Worm (Caenorhabditis elegans) whole organism, mixed stage, embryonic: Measurements from ENCODE around the gene his-24.
"Not testable (repeated sequence)": the region's sequence is repeated elsewhere in the genome, so short reads cannot be mapped to it uniquely, and the experiment has no call there.

Experiments used
- M03D4.4 ChIP-seq: sonication (generic microtip); optimal IDR thresholded peaks from 2 replicates; lab custom pipeline; 2017; ENCODE audit warnings: mild to moderate bottlenecking, missing genetic modification characterization, missing compliant biosample characterization
- bed-3 ChIP-seq: fragments of 200-800 bp; sonication (Bioruptor generic); optimal IDR thresholded peaks from 3 replicates; lab custom pipeline; 2018; ENCODE audit warnings: mild to moderate bottlenecking, missing genetic modification characterization, moderate library complexity, missing compliant biosample characterization
- blmp-1 ChIP-seq: fragments of 150-350 bp; optimal IDR thresholded peaks from 2 replicates; lab custom pipeline; 2014; ENCODE audit warnings: missing biosample characterization, missing genetic modification characterization
- ceh-39 ChIP-seq: fragments of 150-350 bp; optimal IDR thresholded peaks from 2 replicates; lab custom pipeline; 2014; ENCODE audit warnings: missing biosample characterization, missing genetic modification characterization
- ceh-43 ChIP-seq: fragments of 200-800 bp; sonication (Bioruptor generic); optimal IDR thresholded peaks from 2 replicates; lab custom pipeline; 2018; ENCODE audit warnings: mild to moderate bottlenecking, missing genetic modification characterization, moderate library complexity, missing compliant biosample characterization
- ceh-83 ChIP-seq: fragments of 200-800 bp; sonication (Bioruptor generic); optimal IDR thresholded peaks from 2 replicates; lab custom pipeline; 2018; ENCODE audit warnings: mild to moderate bottlenecking, missing genetic modification characterization, missing compliant biosample characterization
- ces-1 ChIP-seq: fragments of 150-350 bp; optimal IDR thresholded peaks from 2 replicates; lab custom pipeline; 2014; ENCODE audit warnings: missing biosample characterization, missing genetic modification reagents, missing genetic modification characterization
- cnd-1 ChIP-seq: fragments of 200-800 bp; sonication (Bioruptor generic); optimal IDR thresholded peaks from 2 replicates; lab custom pipeline; 2018; ENCODE audit warnings: mild to moderate bottlenecking, missing genetic modification characterization, missing compliant biosample characterization
- drap-1 ChIP-seq: fragments of 200-800 bp; sonication (Bioruptor generic); optimal IDR thresholded peaks from 3 replicates; lab custom pipeline; 2018; ENCODE audit warnings: mild to moderate bottlenecking, missing genetic modification characterization, missing compliant biosample characterization
- elt-1 ChIP-seq: sonication (generic microtip); optimal IDR thresholded peaks from 2 replicates; lab custom pipeline; 2017; ENCODE audit warnings: missing genetic modification characterization, mild to moderate bottlenecking, missing compliant biosample characterization, antibody characterized with exemption, moderate library complexity, borderline replicate concordance; ENCODE audit not compliant: insufficient read depth
- elt-3 ChIP-seq: fragments of 150-350 bp; optimal IDR thresholded peaks from 2 replicates; lab custom pipeline; 2014; ENCODE audit warnings: missing biosample characterization, missing genetic modification characterization
- flh-1 ChIP-seq: fragments of 200-800 bp; sonication (Bioruptor generic); optimal IDR thresholded peaks from 2 replicates; lab custom pipeline; 2018; ENCODE audit warnings: mild to moderate bottlenecking, missing genetic modification characterization, moderate library complexity, missing compliant biosample characterization
- ham-2 ChIP-seq: fragments of 200-800 bp; sonication (Bioruptor generic); optimal IDR thresholded peaks from 2 replicates; lab custom pipeline; 2018; ENCODE audit warnings: mild to moderate bottlenecking, missing genetic modification characterization, missing compliant biosample characterization
- hlh-1 ChIP-seq: fragments of 150-350 bp; optimal IDR thresholded peaks from 2 replicates; lab custom pipeline; 2014; ENCODE audit warnings: missing biosample characterization, missing genetic modification reagents, missing genetic modification characterization
- lin-13 ChIP-seq: fragments of 150-350 bp; optimal IDR thresholded peaks from 2 replicates; lab custom pipeline; 2014; ENCODE audit warnings: missing biosample characterization, missing genetic modification characterization
- lin-32 ChIP-seq: fragments of 200-800 bp; sonication (Bioruptor generic); optimal IDR thresholded peaks from 2 replicates; lab custom pipeline; 2018; ENCODE audit warnings: mild to moderate bottlenecking, missing genetic modification characterization, missing compliant biosample characterization
- lsy-2 ChIP-seq: fragments of 150-350 bp; optimal IDR thresholded peaks from 2 replicates; lab custom pipeline; 2014; ENCODE audit warnings: missing biosample characterization, missing genetic modification characterization
- mab-5 ChIP-seq: fragments of 150-350 bp; optimal IDR thresholded peaks from 2 replicates; lab custom pipeline; 2014; ENCODE audit warnings: missing biosample characterization, missing genetic modification characterization
- mep-1 ChIP-seq: fragments of 150-350 bp; optimal IDR thresholded peaks from 2 replicates; lab custom pipeline; 2017; ENCODE audit warnings: missing biosample characterization, missing genetic modification reagents, missing genetic modification characterization, inconsistent platforms
- mls-2 ChIP-seq: sonication (generic microtip); optimal IDR thresholded peaks from 2 replicates; lab custom pipeline; 2016; ENCODE audit warnings: mild to moderate bottlenecking, missing genetic modification characterization, moderate library complexity, missing compliant biosample characterization
- nhr-12 ChIP-seq: fragments of 150-350 bp; optimal IDR thresholded peaks from 2 replicates; lab custom pipeline; 2014; ENCODE audit warnings: missing biosample characterization, missing genetic modification characterization
- nhr-2 ChIP-seq: fragments of 150-350 bp; optimal IDR thresholded peaks from 2 replicates; lab custom pipeline; 2014; ENCODE audit warnings: missing biosample characterization, missing genetic modification characterization
- nhr-237 ChIP-seq: fragments of 150-350 bp; optimal IDR thresholded peaks from 2 replicates; lab custom pipeline; 2014; ENCODE audit warnings: missing biosample characterization, missing genetic modification characterization
- nhr-28 ChIP-seq: fragments of 150-350 bp; optimal IDR thresholded peaks from 2 replicates; lab custom pipeline; 2014; ENCODE audit warnings: missing biosample characterization, missing genetic modification characterization
- nhr-76 ChIP-seq: sonication (generic microtip); optimal IDR thresholded peaks from 2 replicates; lab custom pipeline; 2017; ENCODE audit warnings: missing biosample characterization, missing genetic modification characterization
- pha-4 ChIP-seq: fragments of 150-350 bp; optimal IDR thresholded peaks from 2 replicates; lab custom pipeline; 2018; ENCODE audit warnings: missing biosample characterization, missing genetic modification reagents, missing genetic modification characterization
- sem-2 ChIP-seq: fragments of 200-800 bp; sonication (Bioruptor generic); optimal IDR thresholded peaks from 2 replicates; lab custom pipeline; 2018; ENCODE audit warnings: mild to moderate bottlenecking, missing genetic modification characterization, missing compliant biosample characterization
- snpc-4 ChIP-seq: fragments of 150-350 bp; optimal IDR thresholded peaks from 2 replicates; lab custom pipeline; 2014; ENCODE audit warnings: missing biosample characterization, missing genetic modification characterization
- sptf-1 ChIP-seq: sonication (generic microtip); optimal IDR thresholded peaks from 2 replicates; lab custom pipeline; 2017; ENCODE audit warnings: mild to moderate bottlenecking, missing genetic modification characterization, moderate library complexity, missing compliant biosample characterization
- tbx-8 ChIP-seq: fragments of 200-800 bp; sonication (Bioruptor generic); optimal IDR thresholded peaks from 2 replicates; lab custom pipeline; 2018; ENCODE audit warnings: mild to moderate bottlenecking, missing genetic modification characterization, moderate library complexity, missing compliant biosample characterization
- unc-120 ChIP-seq: sonication (generic microtip); optimal IDR thresholded peaks from 2 replicates; lab custom pipeline; 2017; ENCODE audit warnings: missing genetic modification characterization, missing compliant biosample characterization; ENCODE audit not compliant: poor library complexity, severe bottlenecking
- unc-39 ChIP-seq: fragments of 150-350 bp; optimal IDR thresholded peaks from 2 replicates; lab custom pipeline; 2014; ENCODE audit warnings: missing biosample characterization, missing genetic modification characterization
- unc-62 ChIP-seq: fragments of 150-350 bp; optimal IDR thresholded peaks from 2 replicates; lab custom pipeline; 2014; ENCODE audit warnings: missing biosample characterization, missing genetic modification reagents, missing genetic modification characterization
- zip-8 ChIP-seq: fragments of 150-350 bp; optimal IDR thresholded peaks from 2 replicates; lab custom pipeline; 2014; ENCODE audit warnings: missing biosample characterization, missing genetic modification characterization
- ztf-11 ChIP-seq: fragments of 150-350 bp; optimal IDR thresholded peaks from 2 replicates; lab custom pipeline; 2014; ENCODE audit warnings: missing biosample characterization, missing genetic modification characterization

Gene his-24

ce11 chrX:14520463-14520862 is 30.6 kb downstream of the his-24 start, which contains the start of gene D1025.1:
Gene D1025.1, plus strand, starts transcription at chrX:14520763.
- no peak for TF ChIP-seq lin-32 (GFP tag; lab: Kevin White, UChicago)
- no peak for TF ChIP-seq M03D4.4
- TF ChIP-seq zip-8 (tag; lab: Kevin White, UChicago) = no peak
- no peak for TF ChIP-seq elt-3 (tag; lab: Kevin White, UChicago)
- TF ChIP-seq tbx-8 = no peak
- no peak for TF ChIP-seq ztf-11 (tag; lab: Kevin White, UChicago)
- TF ChIP-seq nhr-2 (tag; lab: Kevin White, UChicago) = no peak
- no peak for TF ChIP-seq sem-2 (GFP tag; lab: Kevin White, UChicago)
- no peak for TF ChIP-seq ceh-83
- TF ChIP-seq sptf-1 (tag; lab: Kevin White, UChicago) = no peak

ce11 chrX:14523275-14523674 is 33.4 kb downstream of the his-24 start, which contains the start of gene nspc-16:
Gene nspc-16, plus strand, starts transcription at chrX:14523575.
- TF ChIP-seq ceh-43 (GFP tag; lab: Kevin White, UChicago) (no peak), nhr-28 (tag; lab: Kevin White, UChicago) (no peak), unc-120 (tag; lab: Kevin White, UChicago) (no peak), lin-13 (tag; lab: Kevin White, UChicago) (no peak), lin-32 (GFP tag; lab: Kevin White, UChicago) (no peak), mep-1 (tag; lab: Kevin White, UChicago) (no peak), lsy-2 (tag; lab: Kevin White, UChicago) (no peak), sptf-1 (tag; lab: Kevin White, UChicago) (no peak), tbx-8 (no peak), mls-2 (tag; lab: Kevin White, UChicago) (no peak), sem-2 (GFP tag; lab: Kevin White, UChicago) (no peak), nhr-2 (tag; lab: Kevin White, UChicago) (no peak), nhr-76 (tag; lab: Kevin White, UChicago) (no peak), flh-1 (no peak), elt-3 (tag; lab: Kevin White, UChicago) (no peak), unc-39 (tag; lab: Kevin White, UChicago) (no peak), M03D4.4 (no peak)

- not testable (repeated sequence) for TF ChIP-seq sptf-1 (tag; lab: Kevin White, UChicago); sem-2 (GFP tag; lab: Kevin White, UChicago); M03D4.4
- TF ChIP-seq, all 35 proteins: peak for 0; not testable (repeated sequence) for 35
These were observed 35.1 kb downstream of the his-24 start, which contains the start of gene nspc-17 for ce11 chrX:14525081-14525324. Gene nspc-17, minus strand, starts transcription at chrX:14525181.

- TF ChIP-seq nhr-28 (tag; lab: Kevin White, UChicago) = peak; percentile 11
- TF ChIP-seq elt-1 (tag; lab: Kevin White, UChicago) = peak; percentile 74
- peak; percentile 75 for TF ChIP-seq nhr-2 (tag; lab: Kevin White, UChicago)
- TF ChIP-seq sptf-1 (tag; lab: Kevin White, UChicago) = peak; percentile 88
- peak; percentile 62 for TF ChIP-seq mls-2 (tag; lab: Kevin White, UChicago)
- peak; percentile 96 for TF ChIP-seq drap-1 (GFP tag; lab: Kevin White, UChicago)
- TF ChIP-seq snpc-4 (tag; lab: Kevin White, UChicago) = no peak
- TF ChIP-seq mab-5 (tag; lab: Kevin White, UChicago) = peak; percentile 90
- peak; percentile 39 for TF ChIP-seq tbx-8
- TF ChIP-seq flh-1 = no peak
- TF ChIP-seq unc-62 = peak; percentile 94
- TF ChIP-seq lsy-2 (tag; lab: Kevin White, UChicago) = peak; percentile 91
- no peak for TF ChIP-seq bed-3 (GFP tag; lab: Kevin White, UChicago)
- peak; percentile 99 for TF ChIP-seq ces-1 (GFP tag; lab: Kevin White, UChicago)
- no peak for TF ChIP-seq zip-8 (tag; lab: Kevin White, UChicago)
- peak; percentile 24 for TF ChIP-seq blmp-1 (tag; lab: Kevin White, UChicago)
- peak; percentile 62 for TF ChIP-seq ceh-43 (GFP tag; lab: Kevin White, UChicago)
- peak; percentile 69 for TF ChIP-seq ceh-83
- TF ChIP-seq pha-4 = peak; percentile 99
- peak; percentile 89 for TF ChIP-seq elt-3 (tag; lab: Kevin White, UChicago)
- peak; percentile 96 for TF ChIP-seq ztf-11 (tag; lab: Kevin White, UChicago)
- TF ChIP-seq ham-2 = peak; percentile 8
- TF ChIP-seq lin-13 (tag; lab: Kevin White, UChicago) = peak; percentile 94
- TF ChIP-seq ceh-39 (tag; lab: Kevin White, UChicago) = peak; percentile 97
- no peak for TF ChIP-seq sem-2 (GFP tag; lab: Kevin White, UChicago)
- peak; percentile 28 for TF ChIP-seq nhr-76 (tag; lab: Kevin White, UChicago)
- TF ChIP-seq hlh-1 (tag; lab: Kevin White, UChicago) = peak; percentile 83
- TF ChIP-seq M03D4.4 = peak; percentile 68
- TF ChIP-seq unc-120 (tag; lab: Kevin White, UChicago) = peak; percentile 93
- TF ChIP-seq nhr-237 (tag; lab: Kevin White, UChicago) = peak; percentile 100
- peak; percentile 97 for TF ChIP-seq nhr-12 (tag; lab: Kevin White, UChicago)
- TF ChIP-seq lin-32 (GFP tag; lab: Kevin White, UChicago) = peak; percentile 68
- peak; percentile 80 for TF ChIP-seq unc-39 (tag; lab: Kevin White, UChicago)
- TF ChIP-seq mep-1 (tag; lab: Kevin White, UChicago) = peak; percentile 98
- peak; percentile 87 for TF ChIP-seq cnd-1 (tag; lab: Kevin White, UChicago)
These were observed 35.7 kb downstream of the his-24 start for ce11 chrX:14525325-14526305.
